Fruit fly (Drosophila melanogaster) whole organism, wandering third instar larva: ENCODE data around the gene Lip1.
A peak's percentile ranks its signal among the peaks of the same experiment; 100 is the strongest.

Experiments
- Abd-B ChIP-seq: fragments of >200 bp; optimal IDR thresholded peaks from 2 replicates; lab custom pipeline; 2017; ENCODE audit warnings: missing biosample characterization, missing genetic modification characterization
- CG32264 ChIP-seq: fragments of 200-800 bp; sonication (Bioruptor generic); optimal IDR thresholded peaks from 2 replicates; lab custom pipeline; 2016; ENCODE audit warnings: missing biosample characterization, missing genetic modification characterization
- CrebA ChIP-seq: fragments of 200-800 bp; sonication (Bioruptor generic); optimal IDR thresholded peaks from 2 replicates; lab custom pipeline; 2016; ENCODE audit warnings: missing biosample characterization, mild to moderate bottlenecking, missing genetic modification characterization, borderline replicate concordance
- Dfd ChIP-seq: fragments of >200 bp; optimal IDR thresholded peaks from 2 replicates; lab custom pipeline; 2017; ENCODE audit warnings: missing biosample characterization, missing genetic modification characterization
- Hnf4 ChIP-seq: fragments of 200-800 bp; sonication (Bioruptor generic); optimal IDR thresholded peaks from 2 replicates; lab custom pipeline; 2016; ENCODE audit warnings: missing biosample characterization, mild to moderate bottlenecking, missing genetic modification characterization
- Hr78 ChIP-seq: fragments of >200 bp; optimal IDR thresholded peaks from 2 replicates; lab custom pipeline; 2017; ENCODE audit warnings: missing biosample characterization, missing genetic modification characterization
- Hr83 ChIP-seq: fragments of 200-300 bp; sonication (Bioruptor generic); optimal IDR thresholded peaks from 2 replicates; lab custom pipeline; 2016; ENCODE audit warnings: missing biosample characterization, mild to moderate bottlenecking, missing genetic modification characterization, moderate library complexity; ENCODE audit not compliant: poor library complexity, severe bottlenecking
- Jra ChIP-seq: sonication (Bioruptor generic); optimal IDR thresholded peaks from 2 replicates; lab custom pipeline; 2016; ENCODE audit warnings: missing biosample characterization, missing genetic modification characterization
- Mio ChIP-seq: sonication (Bioruptor generic); optimal IDR thresholded peaks from 2 replicates; lab custom pipeline; 2016; ENCODE audit warnings: missing biosample characterization, missing genetic modification characterization
- Myc ChIP-seq: fragments of >200 bp; optimal IDR thresholded peaks from 2 replicates; lab custom pipeline; 2017
- N ChIP-seq: fragments of >200 bp; optimal IDR thresholded peaks from 2 replicates; lab custom pipeline; 2018; ENCODE audit warnings: missing biosample characterization, missing external identifiers, missing genetic modification characterization
- OdsH ChIP-seq: fragments of 200-800 bp; sonication (Bioruptor generic); optimal IDR thresholded peaks from 2 replicates; lab custom pipeline; 2016; ENCODE audit warnings: missing biosample characterization, mild to moderate bottlenecking, missing genetic modification characterization
- Rel ChIP-seq, 2 experiments: fragments of 200-800 bp; sonication (Bioruptor generic) in 1 of 2; optimal IDR thresholded peaks; 2 replicates in 1 of 2; 3 replicates in 1 of 2; lab custom pipeline; 2016 to 2019; ENCODE audit warnings: mild to moderate bottlenecking in 2 of 2, missing biosample characterization in 2 of 2, missing genetic modification characterization in 2 of 2, moderate library complexity in 1 of 2
- brk ChIP-seq: fragments of 200-800 bp; sonication (Bioruptor generic); optimal IDR thresholded peaks from 2 replicates; lab custom pipeline; 2016; ENCODE audit warnings: missing biosample characterization, mild to moderate bottlenecking, missing genetic modification characterization
- ey ChIP-seq: fragments of 200-800 bp; sonication (Bioruptor generic); optimal IDR thresholded peaks from 2 replicates; lab custom pipeline; 2016; ENCODE audit warnings: missing biosample characterization, missing genetic modification characterization
- foxo ChIP-seq, 2 experiments: fragments of 200-800 bp; sonication (Bioruptor generic); optimal IDR thresholded peaks; 2 replicates in 1 of 2; 3 replicates in 1 of 2; lab custom pipeline; 2016 to 2017; ENCODE audit warnings: missing biosample characterization in 2 of 2, missing genetic modification characterization in 2 of 2
- fru ChIP-seq: fragments of 200-800 bp; sonication (Bioruptor generic); optimal IDR thresholded peaks from 3 replicates; lab custom pipeline; 2016; ENCODE audit warnings: missing biosample characterization, mild to moderate bottlenecking, missing genetic modification characterization
- h ChIP-seq: fragments of 200-800 bp; sonication (Bioruptor generic); optimal IDR thresholded peaks from 3 replicates; lab custom pipeline; 2016; ENCODE audit warnings: missing biosample characterization, mild to moderate bottlenecking, missing genetic modification characterization
- jim ChIP-seq: fragments of 175-275, 200-325 bp; sonication (Bioruptor generic); optimal IDR thresholded peaks from 2 replicates; lab custom pipeline; 2016; ENCODE audit warnings: missing biosample characterization, mild to moderate bottlenecking, missing genetic modification characterization
- pan ChIP-seq: fragments of >200 bp; optimal IDR thresholded peaks from 2 replicates; lab custom pipeline; 2017
- psq ChIP-seq: fragments of 200-800 bp; sonication (Bioruptor generic); optimal IDR thresholded peaks from 3 replicates; lab custom pipeline; 2017; ENCODE audit warnings: missing biosample characterization, mild to moderate bottlenecking, missing genetic modification characterization, moderate library complexity
- sage ChIP-seq: fragments of 200-800 bp; sonication (Bioruptor generic); optimal IDR thresholded peaks from 2 replicates; lab custom pipeline; 2016; ENCODE audit warnings: missing biosample characterization, mild to moderate bottlenecking, missing genetic modification characterization
- sv ChIP-seq: fragments of 200-800 bp; sonication (Bioruptor generic); optimal IDR thresholded peaks from 3 replicates; lab custom pipeline; 2016; ENCODE audit warnings: missing biosample characterization, missing genetic modification characterization
- tai ChIP-seq: sonication (Bioruptor generic); optimal IDR thresholded peaks from 2 replicates; lab custom pipeline; 2016; ENCODE audit warnings: missing biosample characterization, missing genetic modification characterization
- usp ChIP-seq: fragments of >200 bp; optimal IDR thresholded peaks from 2 replicates; lab custom pipeline; 2017; ENCODE audit warnings: missing biosample characterization, missing genetic modification characterization
- woc ChIP-seq: sonication (Bioruptor generic); optimal IDR thresholded peaks from 2 replicates; lab custom pipeline; 2016; ENCODE audit warnings: missing biosample characterization, mild to moderate bottlenecking, missing genetic modification characterization

Lip1 gene

DNA sequence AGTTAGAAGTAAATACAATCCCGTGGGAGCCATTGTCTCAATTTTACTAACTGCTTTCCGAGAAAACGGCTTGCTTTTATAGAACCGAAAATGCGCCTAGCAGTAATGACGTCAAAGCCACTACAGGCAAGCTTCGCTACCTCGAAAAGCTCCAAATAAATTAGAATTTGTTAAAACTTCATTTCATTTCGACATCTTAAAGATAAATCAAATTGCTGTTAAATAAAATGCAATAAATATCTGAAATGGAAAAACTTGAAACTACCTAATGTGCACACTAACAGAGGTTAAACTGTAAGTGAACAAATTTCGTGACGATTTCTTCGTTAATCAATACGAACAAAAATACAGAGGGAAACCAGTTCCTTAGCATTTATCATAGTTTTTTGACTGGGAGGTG, 3.4 kb downstream of the Lip1 start, which contains the start of gene CG7300:
CG7300 (minus strand) TSS at position 52 of the 400 bp plus-strand sequence.
- TF ChIP-seq sv (GFP tag; lab: Kevin White, UChicago) (peak; percentile 8), h (peak; percentile 13), Jra (no peak)

DNA sequence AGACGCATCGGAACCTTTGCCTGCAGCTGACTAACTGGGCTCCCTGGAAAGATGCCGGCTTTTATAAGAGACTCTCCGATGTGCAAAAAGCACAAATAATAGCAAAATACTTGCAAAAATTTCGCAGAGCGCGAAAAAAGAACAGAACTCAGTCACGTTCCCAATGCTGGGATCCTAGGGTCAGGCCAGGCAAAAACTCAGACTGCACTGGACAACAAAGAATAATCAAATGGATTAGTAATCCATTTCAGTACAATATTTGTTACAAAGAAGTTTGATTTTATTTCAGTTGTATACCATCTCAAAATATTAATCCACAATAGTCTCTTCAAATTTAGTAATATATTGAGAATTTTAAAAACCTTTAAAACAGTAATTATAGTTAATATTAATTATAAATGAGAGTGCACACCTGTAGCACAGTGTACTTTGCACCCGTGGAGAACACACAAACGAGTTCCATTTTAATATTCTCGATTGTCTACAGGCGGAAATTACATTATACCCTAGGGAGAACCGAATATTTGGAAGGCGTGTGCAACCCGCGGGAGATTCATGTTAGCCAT, 7.2 kb downstream of the Lip1 start, which contains the start of gene CG17108:
CG17108 (minus strand) TSS at position 51 of the 566 bp plus-strand sequence.
- TF ChIP-seq psq (GFP tag; lab: Kevin White, UChicago) (no peak), Dfd (GFP tag; lab: Kevin White, UChicago) (no peak), woc (GFP tag; lab: Kevin White, UChicago) (no peak), Hr83 (GFP tag; lab: Kevin White, UChicago) (no peak), tai (GFP tag; lab: Kevin White, UChicago) (no peak), sage (GFP tag; lab: Kevin White, UChicago) (no peak), Abd-B (no peak), usp (GFP tag; lab: Kevin White, UChicago) (no peak), CrebA (no peak), Jra (no peak), Myc (lab: Kevin White, UChicago) (no peak), pan (lab: Kevin White, UChicago) (no peak), foxo (GFP tag; optimal IDR thresholded peaks at IDR 0.05; lab: Kevin White, UChicago) (no peak), ey (GFP tag; lab: Kevin White, UChicago) (no peak)

DNA sequence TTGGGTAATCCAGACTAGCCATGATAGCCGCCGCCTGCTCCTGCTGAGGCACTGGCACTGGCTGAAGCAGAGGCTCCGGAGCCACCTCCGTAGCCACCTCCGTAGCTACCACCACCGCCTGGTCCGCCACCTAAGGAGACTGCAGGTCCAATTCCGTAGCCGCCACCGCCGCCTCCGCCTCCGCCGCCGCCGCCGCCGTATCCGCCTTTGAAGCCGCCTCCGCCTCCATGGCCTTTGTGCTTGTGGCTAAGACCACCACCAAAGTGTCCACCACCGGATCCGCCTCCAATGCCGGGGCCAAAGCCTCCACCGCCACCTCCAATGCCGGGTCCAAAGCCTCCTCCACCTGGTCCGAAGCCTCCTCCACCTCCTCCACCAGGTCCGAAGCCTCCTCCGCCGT, 8.3 kb downstream of the Lip1 start:
- TF ChIP-seq Dfd (GFP tag; lab: Kevin White, UChicago) = peak; percentile 56
- TF ChIP-seq woc (GFP tag; lab: Kevin White, UChicago) = no peak
- no peak for TF ChIP-seq Myc (lab: Kevin White, UChicago)
- TF ChIP-seq Rel (GFP tag; optimal IDR thresholded peaks at IDR 0.05; lab: Kevin White, UChicago) = no peak
- no peak for TF ChIP-seq Rel (tag; optimal IDR thresholded peaks at IDR 0.05; lab: Kevin White, UChicago)

DNA sequence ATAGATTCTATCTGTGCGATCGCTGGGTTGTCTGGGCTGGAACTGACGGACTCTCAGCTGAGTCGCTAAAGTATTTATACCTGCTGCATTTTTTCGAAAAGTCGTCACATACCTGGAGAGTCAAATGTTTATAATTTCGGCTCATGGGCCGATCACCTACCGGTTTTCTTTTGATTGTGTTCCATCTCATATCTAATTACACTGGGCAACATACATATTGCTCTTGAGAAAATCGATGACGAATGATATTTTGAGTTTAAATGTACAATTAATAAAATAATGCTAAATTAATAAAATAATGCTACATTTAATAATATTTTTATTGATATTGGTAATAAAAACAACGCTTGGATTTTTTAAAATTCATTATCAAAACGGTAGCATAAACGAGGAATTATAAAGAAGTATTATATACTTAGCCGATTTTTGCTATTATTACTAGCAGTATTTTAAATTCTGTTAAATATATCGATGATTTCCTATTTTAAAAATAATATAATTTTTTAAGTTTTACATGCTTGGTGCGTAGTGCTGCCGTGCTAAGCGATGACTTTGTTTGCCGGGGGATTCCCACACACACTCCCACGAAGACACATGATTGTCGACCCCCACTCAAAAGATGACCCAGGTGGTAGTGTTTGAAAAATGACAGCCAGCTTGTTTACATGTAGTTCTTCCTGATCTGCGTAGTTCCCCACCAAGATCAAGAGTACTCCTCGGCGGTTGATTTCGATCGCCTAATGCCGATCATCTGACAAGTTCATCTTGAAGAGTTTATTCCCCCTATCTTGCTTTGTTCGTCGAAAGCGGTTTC, 11.9 kb downstream of the Lip1 start, which contains the start of gene CG7294:
CG7294 (minus strand) TSS at position 51 of the 814 bp plus-strand sequence.
- TF ChIP-seq tai (GFP tag; lab: Kevin White, UChicago) = no peak
- TF ChIP-seq Rel (GFP tag; optimal IDR thresholded peaks at IDR 0.05; lab: Kevin White, UChicago) = no peak
- peak; percentile 84 for TF ChIP-seq Rel (tag; optimal IDR thresholded peaks at IDR 0.05; lab: Kevin White, UChicago)

DNA sequence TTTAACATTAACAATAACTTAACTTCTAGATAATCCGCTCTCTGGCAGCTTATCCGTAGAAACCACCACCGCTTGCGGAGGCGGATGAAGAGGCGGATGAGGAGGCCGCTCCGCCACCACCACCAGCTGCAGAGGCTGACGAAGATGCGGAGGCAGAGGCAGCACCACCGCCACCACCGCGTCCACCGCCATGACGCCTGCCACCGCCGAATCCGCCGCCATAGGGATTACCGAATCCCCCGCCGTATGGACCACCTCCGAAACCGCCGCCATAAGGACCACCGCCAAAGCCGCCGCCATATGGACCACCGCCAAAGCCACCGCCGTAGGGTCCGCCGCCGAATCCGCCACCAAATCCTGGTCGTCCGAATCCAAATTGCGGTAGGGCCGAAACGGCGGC, 12.6 kb downstream of the Lip1 start:
- TF ChIP-seq jim (GFP tag; lab: Kevin White, UChicago) = no peak
- TF ChIP-seq Hr78 (GFP tag; lab: Kevin White, UChicago) = no peak
- TF ChIP-seq usp (GFP tag; lab: Kevin White, UChicago) = no peak
- TF ChIP-seq N = no peak
- TF ChIP-seq woc (GFP tag; lab: Kevin White, UChicago) = no peak
- TF ChIP-seq CG32264 (GFP tag; lab: Kevin White, UChicago) = no peak
- TF ChIP-seq OdsH (GFP tag; lab: Kevin White, UChicago) = no peak
- no peak for TF ChIP-seq Myc (lab: Kevin White, UChicago)
- no peak for TF ChIP-seq foxo (GFP tag; optimal IDR thresholded peaks at IDR 0.05; lab: Kevin White, UChicago)
- no peak for TF ChIP-seq Rel (GFP tag; optimal IDR thresholded peaks at IDR 0.05; lab: Kevin White, UChicago)
- TF ChIP-seq Rel (tag; optimal IDR thresholded peaks at IDR 0.05; lab: Kevin White, UChicago) = no peak
- no peak for TF ChIP-seq Hr83 (GFP tag; lab: Kevin White, UChicago)
- TF ChIP-seq brk (GFP tag; lab: Kevin White, UChicago) = no peak
- no peak for TF ChIP-seq Mio
- TF ChIP-seq ey (GFP tag; lab: Kevin White, UChicago) = no peak
- TF ChIP-seq Hnf4 (GFP tag; lab: Kevin White, UChicago) = no peak
- TF ChIP-seq sv (GFP tag; lab: Kevin White, UChicago) = no peak
- TF ChIP-seq fru (GFP tag; lab: Kevin White, UChicago) = no peak

DNA sequence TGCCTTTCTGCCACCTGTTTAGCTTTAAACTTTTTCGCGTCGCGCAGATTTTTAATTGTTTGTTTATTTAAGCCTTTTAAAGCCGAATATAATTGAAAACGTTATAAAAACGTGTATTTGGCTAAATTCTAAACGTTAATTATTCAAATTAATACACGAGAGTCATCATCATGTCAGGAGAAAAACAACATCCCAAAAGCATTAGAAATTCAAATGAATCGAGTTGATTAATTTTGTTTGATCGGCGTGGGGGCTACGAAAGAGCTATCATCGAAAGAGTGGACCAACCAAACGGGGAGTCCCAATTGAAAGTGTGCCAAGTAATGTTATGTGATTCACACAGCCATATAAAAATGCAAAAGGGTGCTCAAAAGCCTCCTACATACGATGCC, 13.6 kb downstream of the Lip1 start:
- no peak for TF ChIP-seq Rel (GFP tag; optimal IDR thresholded peaks at IDR 0.05; lab: Kevin White, UChicago)
- peak; percentile 53 for TF ChIP-seq Rel (tag; optimal IDR thresholded peaks at IDR 0.05; lab: Kevin White, UChicago)
- no peak for TF ChIP-seq foxo (GFP tag; optimal IDR thresholded peaks at IDR 0.05; lab: Kevin White, UChicago)
